Fruit fly (Drosophila melanogaster) Kc167 (cell line): ENCODE measurements around the gene psidin.

Source experiments
- h ChIP-seq: fragments of >200 bp; optimal IDR thresholded peaks from 3 replicates; lab custom pipeline; 2018; ENCODE audit warnings: missing external identifiers
- insv ChIP-seq: fragments of >200 bp; optimal IDR thresholded peaks from 3 replicates; lab custom pipeline; 2018; ENCODE audit warnings: missing external identifiers
- psq ChIP-seq: fragments of >200 bp; optimal IDR thresholded peaks from 2 replicates; lab custom pipeline; 2017; ENCODE audit warnings: missing external identifiers

DNA sequence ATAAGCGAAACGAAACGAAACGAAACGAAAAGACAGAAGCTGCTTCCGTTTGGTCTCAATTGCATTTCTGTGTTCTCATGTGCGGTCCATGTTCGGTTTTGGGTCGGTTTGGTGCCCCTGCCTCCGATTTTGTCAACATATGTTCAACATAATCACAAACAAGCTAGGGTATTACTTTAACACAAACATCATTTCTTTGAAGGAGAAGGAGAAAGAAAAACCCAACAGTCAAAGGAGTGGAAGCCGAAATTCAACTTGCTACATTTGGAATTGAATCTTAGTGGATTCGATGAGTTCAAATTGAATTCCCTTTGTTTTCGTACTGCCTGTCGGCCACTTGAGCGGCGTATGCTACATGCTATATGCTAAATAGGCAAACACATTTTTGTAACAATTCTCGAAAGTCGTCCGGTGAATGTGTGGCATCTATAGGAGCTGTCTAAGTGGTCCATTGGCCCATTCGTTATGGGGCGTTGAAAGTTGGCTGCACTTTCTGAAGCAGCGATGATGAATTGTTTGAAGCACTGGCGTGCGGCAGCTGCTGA, 23.9 kb upstream of the psidin start:
- TF ChIP-seq insv (no peak), psq (lab: Kevin White, UChicago) (no peak), h (lab: Kevin White, UChicago) (no peak)
